Worm (Caenorhabditis elegans): ENCODE results near the gene his-37.

The his-37 gene

DNA sequence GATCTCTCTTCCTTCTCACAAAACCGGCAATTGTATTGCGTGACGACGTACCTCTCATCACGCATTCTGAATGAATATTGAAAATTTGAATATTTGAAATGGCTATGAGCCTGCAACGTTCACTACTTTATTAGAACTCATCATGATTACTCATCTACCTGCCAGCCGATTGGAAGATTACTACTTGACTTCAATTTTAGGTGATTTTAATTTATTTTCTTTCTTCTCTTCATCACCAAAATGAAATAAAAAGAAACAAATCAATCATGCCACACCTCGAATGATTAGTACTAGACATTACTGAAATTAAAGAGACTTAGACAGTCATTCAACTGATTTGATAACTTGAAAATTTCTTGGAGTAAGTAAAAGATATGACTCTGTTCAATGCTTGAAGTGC is 37.4 kb downstream of the his-37 start:
- TF ChIP-seq ceh-19 (GFP tag; optimal IDR thresholded peaks at IDR 0.05) (no peak), ceh-9 (tag; optimal IDR thresholded peaks at IDR 0.05) (no peak), ceh-30 (tag; optimal IDR thresholded peaks at IDR 0.05) (no peak), lim-6 (tag; optimal IDR thresholded peaks at IDR 0.05) (no peak), dmd-4 (tag; optimal IDR thresholded peaks at IDR 0.05; ENCODE audit: borderline replicate concordance) (no peak), ceh-34 (tag; optimal IDR thresholded peaks at IDR 0.05) (no peak), pros-1 (tag; optimal IDR thresholded peaks at IDR 0.05) (no peak), eyg-1 (tag; optimal IDR thresholded peaks at IDR 0.05) (no peak), T23F11.4 (GFP tag; optimal IDR thresholded peaks at IDR 0.05) (no peak), fkh-10 (GFP tag; optimal IDR thresholded peaks at IDR 0.05) (no peak), npax-4 (tag; optimal IDR thresholded peaks at IDR 0.05) (no peak), ceh-24 (tag; optimal IDR thresholded peaks at IDR 0.05) (no peak), ref-2 (tag; optimal IDR thresholded peaks at IDR 0.05) (no peak)

DNA sequence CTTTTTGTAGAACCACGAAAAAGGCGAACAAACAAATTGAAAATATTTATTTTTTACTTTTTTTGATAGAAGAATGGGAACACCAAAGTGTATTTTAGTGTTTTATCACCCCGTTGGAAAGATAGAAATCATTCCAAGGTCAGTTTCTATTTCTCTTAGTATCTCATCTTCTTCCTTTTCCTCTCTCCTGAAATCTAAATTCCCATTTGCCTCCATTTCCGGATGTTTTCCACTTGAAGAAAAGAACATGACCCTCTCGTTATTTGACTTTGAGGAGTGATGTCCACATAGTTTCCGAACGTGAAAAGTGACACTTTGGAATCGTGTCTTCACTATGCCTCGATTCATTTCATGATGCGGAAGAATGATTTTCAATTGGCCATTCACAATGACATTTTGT is 40.7 kb downstream of the his-37 start:
- TF ChIP-seq fax-1 (tag; optimal IDR thresholded peaks at IDR 0.05) = no peak
- no peak for TF ChIP-seq unc-55 (GFP tag; optimal IDR thresholded peaks at IDR 0.05)
- no peak for TF ChIP-seq pag-3 (tag; optimal IDR thresholded peaks at IDR 0.05; ENCODE audit: borderline replicate concordance)
- TF ChIP-seq nhr-11 (tag; optimal IDR thresholded peaks at IDR 0.05) = no peak
- no peak for TF ChIP-seq C08G9.2 (tag; optimal IDR thresholded peaks at IDR 0.05)
- TF ChIP-seq ceh-2 (tag; optimal IDR thresholded peaks at IDR 0.05) = no peak
- TF ChIP-seq dve-1 (tag; optimal IDR thresholded peaks at IDR 0.05) = no peak
- no peak for TF ChIP-seq npax-4 (tag; optimal IDR thresholded peaks at IDR 0.05)
- no peak for TF ChIP-seq ceh-31 (tag; optimal IDR thresholded peaks at IDR 0.05)
- TF ChIP-seq ceh-18 (tag; optimal IDR thresholded peaks at IDR 0.05) = no peak
- TF ChIP-seq lin-11 (tag; optimal IDR thresholded peaks at IDR 0.05) = no peak
- TF ChIP-seq ahr-1 (tag; optimal IDR thresholded peaks at IDR 0.05) = no peak
- TF ChIP-seq lim-6 (tag; optimal IDR thresholded peaks at IDR 0.05) = no peak
- no peak for TF ChIP-seq pax-1 (tag; optimal IDR thresholded peaks at IDR 0.05)
- no peak for TF ChIP-seq pros-1 (tag; optimal IDR thresholded peaks at IDR 0.05)
- TF ChIP-seq ref-2 (tag; optimal IDR thresholded peaks at IDR 0.05) = no peak
- no peak for TF ChIP-seq gmeb-2 (tag; optimal IDR thresholded peaks at IDR 0.05)
- TF ChIP-seq dmd-4 (tag; optimal IDR thresholded peaks at IDR 0.05; ENCODE audit: borderline replicate concordance) = no peak
- no peak for TF ChIP-seq madf-2 (tag; optimal IDR thresholded peaks at IDR 0.05)

DNA sequence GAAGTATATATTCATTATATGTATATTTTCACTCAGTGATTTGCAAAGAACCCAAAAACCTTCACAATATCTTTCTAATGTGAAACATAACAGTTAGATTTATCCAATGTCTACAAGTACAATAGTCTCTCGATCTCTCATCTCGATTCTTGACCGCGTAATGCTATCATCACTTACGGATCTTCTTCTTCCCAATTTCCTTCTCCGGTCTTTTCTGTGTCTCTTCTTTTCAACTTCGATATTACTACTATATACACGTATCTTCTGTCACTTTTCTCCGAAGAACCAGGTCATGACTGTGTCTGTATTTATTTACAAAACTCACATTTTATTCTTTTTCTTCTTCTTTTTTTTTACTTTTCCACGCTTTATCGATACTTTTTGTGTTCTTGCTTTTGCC is 41.7 kb downstream of the his-37 start:
- no peak for TF ChIP-seq C08G9.2 (tag; optimal IDR thresholded peaks at IDR 0.05)
- no peak for TF ChIP-seq K09A11.1 (tag; optimal IDR thresholded peaks at IDR 0.05; ENCODE audit: insufficient read depth)
- no peak for TF ChIP-seq zip-5 (tag; optimal IDR thresholded peaks at IDR 0.05)
- TF ChIP-seq ahr-1 (tag; optimal IDR thresholded peaks at IDR 0.05) = no peak
- no peak for TF ChIP-seq ceh-45 (GFP tag; IDR thresholded peaks at IDR 0.05)
- no peak for TF ChIP-seq nhr-232 (tag; optimal IDR thresholded peaks at IDR 0.05)
- no peak for TF ChIP-seq ceh-30 (tag; optimal IDR thresholded peaks at IDR 0.05)
- TF ChIP-seq npax-4 (tag; optimal IDR thresholded peaks at IDR 0.05) = no peak
- no peak for TF ChIP-seq T23F11.4 (GFP tag; optimal IDR thresholded peaks at IDR 0.05)

DNA sequence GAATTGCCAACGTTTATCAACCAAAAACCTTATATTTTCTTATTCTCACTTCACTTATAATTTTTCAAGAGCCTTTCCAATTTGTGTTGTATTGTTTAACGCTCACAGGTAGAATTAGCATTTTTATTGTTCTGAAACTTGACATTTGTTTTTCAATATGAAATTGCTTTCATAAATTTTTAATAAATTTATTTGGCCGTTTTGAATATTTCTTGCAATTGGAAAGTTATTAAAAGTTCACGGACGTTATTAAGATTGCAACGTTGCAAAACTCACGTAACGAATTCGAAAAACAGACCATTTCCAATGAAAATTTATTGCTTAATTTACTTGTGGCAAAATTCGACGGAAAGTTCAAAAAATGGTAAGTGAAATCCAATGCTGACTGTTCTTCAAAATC is 43.4 kb downstream of the his-37 start, which contains the start of gene K09G1.2:
TSS of gene K09G1.2 (plus strand) at position 301 of the 400 bp plus-strand sequence.
- TF ChIP-seq pax-1 (tag; optimal IDR thresholded peaks at IDR 0.05) = no peak
- no peak for TF ChIP-seq sox-2 (GFP tag; IDR thresholded peaks at IDR 0.05)
- no peak for TF ChIP-seq nhr-11 (tag; optimal IDR thresholded peaks at IDR 0.05)
- TF ChIP-seq ahr-1 (tag; optimal IDR thresholded peaks at IDR 0.05) = no peak
- no peak for TF ChIP-seq unc-3 (GFP tag; conservative IDR thresholded peaks at IDR 0.05)
- no peak for TF ChIP-seq unc-3 (tag; optimal IDR thresholded peaks at IDR 0.05)
- TF ChIP-seq che-1 (tag; optimal IDR thresholded peaks at IDR 0.05) = no peak
- TF ChIP-seq unc-86 (tag; optimal IDR thresholded peaks at IDR 0.05) = no peak
- no peak for TF ChIP-seq Y22D7AL.16 (tag; optimal IDR thresholded peaks at IDR 0.05)
- TF ChIP-seq odd-2 (tag; optimal IDR thresholded peaks at IDR 0.05) = no peak
- no peak for TF ChIP-seq ceh-14 (tag; optimal IDR thresholded peaks at IDR 0.05)
- no peak for TF ChIP-seq lin-11 (tag; optimal IDR thresholded peaks at IDR 0.05)
- TF ChIP-seq pag-3 (tag; optimal IDR thresholded peaks at IDR 0.05; ENCODE audit: borderline replicate concordance) = no peak
- TF ChIP-seq tbx-2 (tag; optimal IDR thresholded peaks at IDR 0.05) = no peak
- no peak for TF ChIP-seq K09A11.1 (tag; optimal IDR thresholded peaks at IDR 0.05; ENCODE audit: insufficient read depth)
- no peak for TF ChIP-seq ets-4 (tag; optimal IDR thresholded peaks at IDR 0.05)
- no peak for TF ChIP-seq gmeb-2 (tag; optimal IDR thresholded peaks at IDR 0.05)
- no peak for TF ChIP-seq pha-4 (tag; optimal IDR thresholded peaks at IDR 0.05)
- TF ChIP-seq mec-3 (tag; optimal IDR thresholded peaks at IDR 0.05; ENCODE audit: borderline replicate concordance) = no peak
- TF ChIP-seq ceh-30 (tag; optimal IDR thresholded peaks at IDR 0.05) = no peak
- TF ChIP-seq ceh-22 (tag; optimal IDR thresholded peaks at IDR 0.05) = no peak

All from whole organism, late embryonic.